Worm (Caenorhabditis elegans) whole organism, L1 larva: ENCODE data around the gene clec-165.

Experiments
- aha-1 ChIP-seq: fragments of 150-350 bp; optimal IDR thresholded peaks from 2 replicates; lab custom pipeline; 2014; ENCODE audit warnings: missing biosample characterization, missing genetic modification characterization
- efl-1 ChIP-seq, 4 experiments: fragments of 150-350 bp; optimal IDR thresholded peaks in 3 of 4; peaks in 1 of 4; 1 replicate in 1 of 4; 2 replicates in 3 of 4; lab custom pipeline; 2014; ENCODE audit warnings: missing biosample characterization in 2 of 4, missing genetic modification characterization in 2 of 4, missing genetic modification reagents in 2 of 4
- fkh-10 ChIP-seq: sonication (generic microtip); optimal IDR thresholded peaks from 2 replicates; lab custom pipeline; 2017; ENCODE audit warnings: missing biosample characterization, missing genetic modification reagents, missing genetic modification characterization
- hlh-4 ChIP-seq: sonication (generic microtip); optimal IDR thresholded peaks from 2 replicates; lab custom pipeline; 2016; ENCODE audit warnings: mild to moderate bottlenecking, missing genetic modification characterization, missing compliant biosample characterization
- lsy-2 ChIP-seq, 2 experiments: fragments of 150-350 bp; optimal IDR thresholded peaks; 2 replicates each; lab custom pipeline; 2014; ENCODE audit warnings: missing biosample characterization in 2 of 2, missing genetic modification characterization in 2 of 2
- nhr-12 ChIP-seq: sonication (generic microtip); optimal IDR thresholded peaks from 2 replicates; lab custom pipeline; 2017; ENCODE audit warnings: missing biosample characterization, missing genetic modification characterization
- nhr-237 ChIP-seq: fragments of 150-350 bp; optimal IDR thresholded peaks from 2 replicates; lab custom pipeline; 2014; ENCODE audit warnings: missing biosample characterization, missing genetic modification characterization
- nhr-85 ChIP-seq: sonication (generic microtip); peaks from one replicate; lab custom pipeline; 2016; ENCODE audit warnings: missing genetic modification characterization, inconsistent platforms, missing compliant biosample characterization
- nhr-90 ChIP-seq: sonication (generic microtip); optimal IDR thresholded peaks from 2 replicates; lab custom pipeline; 2016; ENCODE audit warnings: mild to moderate bottlenecking, missing genetic modification characterization, missing compliant biosample characterization; ENCODE audit not compliant: poor library complexity

DNA sequence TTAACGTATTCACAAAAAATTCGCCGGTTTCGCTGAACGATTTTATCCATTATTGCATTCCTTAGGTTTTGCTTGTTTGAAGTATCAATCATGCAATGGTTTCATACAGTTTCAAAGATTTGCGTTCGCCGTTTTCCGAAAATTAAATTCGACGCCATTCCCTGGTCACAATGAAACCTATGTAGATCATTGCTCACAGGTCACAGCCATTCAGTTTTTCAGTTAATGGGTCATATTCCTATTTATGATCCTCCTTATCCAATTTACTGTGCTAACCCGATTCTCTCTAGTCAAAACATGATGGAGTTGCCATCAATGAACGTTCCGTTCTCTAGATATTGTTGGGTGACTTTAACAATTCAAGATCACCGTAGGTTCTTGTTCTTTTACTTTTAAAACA, 18.2 kb upstream of the clec-165 start, which contains the start of gene F38A1.13:
- no peak for TF ChIP-seq nhr-85 (tag; lab: Kevin White, UChicago)
- TF ChIP-seq nhr-237 (tag; lab: Kevin White, UChicago), result no peak
- TF ChIP-seq aha-1 (tag; lab: Kevin White, UChicago), result no peak
- no peak for TF ChIP-seq fkh-10 (GFP tag; lab: Kevin White, UChicago)
- no peak for TF ChIP-seq efl-1 (optimal IDR thresholded peaks at IDR 0.05; lab: Kevin White, UChicago)
- TF ChIP-seq efl-1 (GFP tag; optimal IDR thresholded peaks at IDR 0.05 in 1 of 2; lab: Kevin White, UChicago), result no peak
- TF ChIP-seq hlh-4, result no peak
- TF ChIP-seq nhr-12 (tag; lab: Kevin White, UChicago), result no peak
- no peak for TF ChIP-seq nhr-90 (tag; lab: Kevin White, UChicago)
- no peak for TF ChIP-seq lsy-2 (tag; optimal IDR thresholded peaks at IDR 0.05; lab: Kevin White, UChicago)
